Fruit fly (Drosophila melanogaster): ENCODE data around the gene X11L.
A peak's percentile ranks its signal among the peaks of the same experiment; 100 is the strongest.

Gene X11L

DNA sequence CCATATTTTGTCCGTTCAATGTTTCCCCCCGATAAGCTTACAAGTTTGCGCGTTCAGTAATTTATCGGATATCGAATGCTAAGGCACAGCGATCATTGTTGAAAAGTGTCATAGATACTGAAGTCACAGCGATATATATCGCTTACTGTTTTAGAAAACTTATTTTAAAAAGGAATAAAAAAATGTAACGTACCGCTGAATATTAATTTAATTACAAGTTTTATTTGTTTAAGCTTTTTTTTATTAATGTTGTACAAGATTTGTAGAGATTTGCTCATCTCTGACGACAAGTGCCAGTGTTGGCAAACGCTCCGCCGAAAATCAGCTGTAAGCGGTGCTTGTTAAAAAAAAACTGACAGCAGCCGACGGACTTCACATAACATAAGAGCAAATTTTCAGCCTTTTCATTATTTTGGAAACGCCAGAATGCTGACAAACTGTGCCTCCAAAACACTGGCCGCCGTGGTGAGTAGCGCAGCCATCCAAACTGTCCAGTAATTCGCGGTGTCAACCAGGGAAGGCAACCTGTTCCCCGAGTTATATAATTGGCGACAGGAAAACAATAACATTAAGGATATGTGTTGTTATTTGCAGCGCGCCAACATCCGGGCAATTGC, 32.7 kb downstream of the X11L start, which contains the start of the genes corolla and ND-24 (continued):
- TF ChIP-seq Hand (GFP tag; optimal IDR thresholded peaks at IDR 0.05) = no peak
- TF ChIP-seq br (optimal IDR thresholded peaks at IDR 0.05) = no peak
- TF ChIP-seq CG15073 (GFP tag; optimal IDR thresholded peaks at IDR 0.05) = no peak
- TF ChIP-seq sug (tag; optimal IDR thresholded peaks at IDR 0.05) = peak; percentile 59
- peak; percentile 97 for TF ChIP-seq Med (GFP tag)
- TF ChIP-seq amos (GFP tag; IDR thresholded peaks at IDR 0.05; ENCODE audit: partially characterized antibody) = peak; percentile 85
- TF ChIP-seq bcd (GFP tag; optimal IDR thresholded peaks at IDR 0.05) = peak; percentile 78
- TF ChIP-seq CG32767 (GFP tag; IDR thresholded peaks at IDR 0.05) = peak; percentile 80; the same call in 1 of the 2 replicates
- peak; percentile 66 for TF ChIP-seq CG10462 (GFP tag; optimal IDR thresholded peaks at IDR 0.05)
- TF ChIP-seq CG13775 (GFP tag; optimal IDR thresholded peaks at IDR 0.05) = peak; percentile 85
- TF ChIP-seq CG5180 (GFP tag; optimal IDR thresholded peaks at IDR 0.05) = no peak
- TF ChIP-seq HLH4C (GFP tag; IDR thresholded peaks at IDR 0.05; ENCODE audit: partially characterized antibody) = peak; percentile 88
- TF ChIP-seq CG30403 (GFP tag; optimal IDR thresholded peaks at IDR 0.05) = peak; percentile 93
- TF ChIP-seq vfl (GFP tag; optimal IDR thresholded peaks at IDR 0.05) = peak; percentile 87
- peak; percentile 65 for TF ChIP-seq Taf1 (GFP tag; IDR thresholded peaks at IDR 0.05)
- peak; percentile 67 for TF ChIP-seq CG3281 (GFP tag; optimal IDR thresholded peaks at IDR 0.05)
- TF ChIP-seq tgo (GFP tag; IDR thresholded peaks at IDR 0.05) = peak; percentile 91
- TF ChIP-seq CG34376 (GFP tag; optimal IDR thresholded peaks at IDR 0.05) = peak; percentile 67
- peak; percentile 92 for TF ChIP-seq Ptx1 (GFP tag; IDR thresholded peaks at IDR 0.05)
- peak; percentile 89 for TF ChIP-seq CG17328 (GFP tag; IDR thresholded peaks at IDR 0.05)
- peak; percentile 78 for TF ChIP-seq caup (GFP tag; optimal IDR thresholded peaks at IDR 0.05; ENCODE audit: severe bottlenecking)
- no peak for TF ChIP-seq Asciz (GFP tag; optimal IDR thresholded peaks at IDR 0.05)
- peak; percentile 49 for TF ChIP-seq CG11723 (GFP tag; optimal IDR thresholded peaks at IDR 0.05)
- TF ChIP-seq gt (GFP tag; IDR thresholded peaks at IDR 0.05) = peak; percentile 62; the same call in 1 of the 2 replicates
- peak; percentile 89 for TF ChIP-seq zfh1 (GFP tag; IDR thresholded peaks at IDR 0.05)
- TF ChIP-seq CG11560 (tag; IDR thresholded peaks at IDR 0.05) = peak; percentile 96
- peak; percentile 80 for TF ChIP-seq CG15601 (tag; optimal IDR thresholded peaks at IDR 0.05)
- no peak for TF ChIP-seq hkb (optimal IDR thresholded peaks at IDR 0.05)
- TF ChIP-seq hkb (GFP tag; IDR thresholded peaks at IDR 0.05) = peak; percentile 85
- peak; percentile 74 for TF ChIP-seq zen (tag; optimal IDR thresholded peaks at IDR 0.05)
- peak; percentile 43 for TF ChIP-seq twi (tag; optimal IDR thresholded peaks at IDR 0.05)
- TF ChIP-seq cas (GFP tag; IDR thresholded peaks at IDR 0.05) = peak; percentile 90
- peak; percentile 84; the same call in 2 of the 3 replicates for TF ChIP-seq so (GFP tag; IDR thresholded peaks at IDR 0.05)
- peak; percentile 87 for TF ChIP-seq CG1647 (GFP tag; optimal IDR thresholded peaks at IDR 0.05)
- no peak for TF ChIP-seq cg (GFP tag; optimal IDR thresholded peaks at IDR 0.05)
- TF ChIP-seq ham (GFP tag; IDR thresholded peaks at IDR 0.05) = no peak
- TF ChIP-seq cato (GFP tag; optimal IDR thresholded peaks at IDR 0.05; ENCODE audit: borderline replicate concordance) = peak; percentile 71
- peak; percentile 75 for TF ChIP-seq CG18764 (GFP tag; optimal IDR thresholded peaks at IDR 0.05)
- TF ChIP-seq Atf6 (GFP tag; IDR thresholded peaks at IDR 0.05) = peak; percentile 87
- peak; percentile 76 for TF ChIP-seq CG9609 (GFP tag; optimal IDR thresholded peaks at IDR 0.05)
- TF ChIP-seq CG7271 (tag; optimal IDR thresholded peaks at IDR 0.05) = peak; percentile 49
- peak; percentile 75 for TF ChIP-seq CG14050 (GFP tag; IDR thresholded peaks at IDR 0.05)
- TF ChIP-seq CG12659 (GFP tag; optimal IDR thresholded peaks at IDR 0.05) = peak; percentile 87
- TF ChIP-seq wek (GFP tag; optimal IDR thresholded peaks at IDR 0.05) = no peak
- TF ChIP-seq gfzf (GFP tag; optimal IDR thresholded peaks at IDR 0.05) = peak; percentile 45
- TF ChIP-seq CG1602 (GFP tag; optimal IDR thresholded peaks at IDR 0.05) = peak; percentile 83
- TF ChIP-seq CG15269 (tag; optimal IDR thresholded peaks at IDR 0.05) = peak; percentile 78
- TF ChIP-seq Myb (GFP tag; optimal IDR thresholded peaks at IDR 0.05) = peak; percentile 65
- no peak for TF ChIP-seq CG4707 (GFP tag; optimal IDR thresholded peaks at IDR 0.05)

All from whole organism, embryonic.